ENCODE assay signal across 3 fruit fly cellular contexts in the genomic region with DNA sequence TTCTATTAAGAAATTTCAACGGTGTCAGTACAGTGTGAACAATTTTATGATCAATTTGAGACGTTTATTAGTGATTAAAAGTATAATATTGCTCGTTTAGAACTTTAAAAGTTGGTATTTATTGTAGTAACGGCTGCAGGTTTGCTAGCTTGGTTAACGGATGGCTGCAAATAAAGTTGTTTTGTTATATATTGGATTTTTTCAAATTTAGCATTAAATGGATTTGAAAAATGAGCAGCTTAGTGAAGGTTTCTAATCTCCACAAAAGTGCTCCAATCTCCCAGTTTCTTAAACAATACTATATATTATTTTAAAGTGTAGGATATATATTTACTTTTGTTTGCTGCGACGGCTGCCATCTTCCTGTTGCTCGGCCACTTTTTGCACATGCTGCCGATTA.
A peak's percentile ranks its signal among the peaks of the same experiment; 100 is the strongest.
TF ChIP-seq lines count a peak whose summit lies in the region.

No protein-coding gene starts in this region.

- TF ChIP-seq CTCF in whole organism, embryonic (GFP tag; optimal IDR thresholded peaks at IDR 0.05; lab: Kevin White, UChicago): no peak

TF ChIP-seq in whole organism, embryonic, 481 proteins besides CTCF, POLR2A, EP300 and RAD21:
- TF ChIP-seq Drgx (GFP tag; IDR thresholded peaks at IDR 0.05; lab: Robert Waterston, UW): peak; percentile 49; the same call in 1 of the 2 replicates
- no peak for TF ChIP-seq dimm (GFP tag; IDR thresholded peaks at IDR 0.05; lab: Robert Waterston, UW)

TF ChIP-seq in whole organism, prepupa, 60 proteins besides CTCF, POLR2A, EP300 and RAD21 (continues in another document):
- TF ChIP-seq CG1621 (tag; optimal IDR thresholded peaks at IDR 0.05; lab: Kevin White, UChicago) (no peak), CG6792 (GFP tag; optimal IDR thresholded peaks at IDR 0.05; lab: Kevin White, UChicago) (no peak), CG3032 (tag; optimal IDR thresholded peaks at IDR 0.05; lab: Kevin White, UChicago) (peak; percentile 18), CG32006 (GFP tag; optimal IDR thresholded peaks at IDR 0.05; lab: Kevin White, UChicago) (peak; percentile 74), CG11902 (GFP tag; optimal IDR thresholded peaks at IDR 0.05; lab: Kevin White, UChicago) (no peak), fkh (GFP tag; optimal IDR thresholded peaks at IDR 0.05; lab: Kevin White, UChicago) (no peak), esn (GFP tag; optimal IDR thresholded peaks at IDR 0.05; lab: Kevin White, UChicago) (no peak), CG15336 (GFP tag; IDR thresholded peaks at IDR 0.05; lab: Robert Waterston, UW) (peak; percentile 48; the same call in 1 of the 2 replicates), CG3919 (GFP tag; optimal IDR thresholded peaks at IDR 0.05; lab: Kevin White, UChicago) (peak; percentile 60), CG6854 (GFP tag; optimal IDR thresholded peaks at IDR 0.05; lab: Kevin White, UChicago) (no peak), Sox102F (GFP tag; optimal IDR thresholded peaks at IDR 0.05; lab: Kevin White, UChicago) (no peak), Sox15 (GFP tag; optimal IDR thresholded peaks at IDR 0.05; lab: Kevin White, UChicago) (no peak), lz (GFP tag; optimal IDR thresholded peaks at IDR 0.05; lab: Kevin White, UChicago) (no peak), Eip93F (GFP tag; optimal IDR thresholded peaks at IDR 0.05; lab: Kevin White, UChicago) (no peak), svp (GFP tag; lab: Kevin White, UChicago) (no peak), achi (GFP tag; optimal IDR thresholded peaks at IDR 0.05; lab: Kevin White, UChicago) (peak; percentile 44), Blimp-1 (GFP tag; optimal IDR thresholded peaks at IDR 0.05; lab: Kevin White, UChicago) (no peak), CG16779 (tag; optimal IDR thresholded peaks at IDR 0.05; lab: Kevin White, UChicago) (peak; percentile 25), OdsH (GFP tag; optimal IDR thresholded peaks at IDR 0.05; lab: Kevin White, UChicago) (no peak), fd85E (GFP tag; optimal IDR thresholded peaks at IDR 0.05; lab: Kevin White, UChicago) (no peak), ss (GFP tag; optimal IDR thresholded peaks at IDR 0.05; lab: Kevin White, UChicago) (no peak), CG8319 (GFP tag; optimal IDR thresholded peaks at IDR 0.05; lab: Kevin White, UChicago) (no peak), CG10631 (GFP tag; optimal IDR thresholded peaks at IDR 0.05; lab: Kevin White, UChicago) (no peak), CG9139 (GFP tag; optimal IDR thresholded peaks at IDR 0.05; lab: Kevin White, UChicago) (no peak), topi (GFP tag; optimal IDR thresholded peaks at IDR 0.05; lab: Kevin White, UChicago) (no peak), fd59A (GFP tag; optimal IDR thresholded peaks at IDR 0.05; lab: Kevin White, UChicago) (no peak), Gug (GFP tag; IDR thresholded peaks at IDR 0.05; lab: Robert Waterston, UW) (no peak), pdm3 (GFP tag; optimal IDR thresholded peaks at IDR 0.05; lab: Kevin White, UChicago) (no peak), net (GFP tag; optimal IDR thresholded peaks at IDR 0.05; lab: Kevin White, UChicago) (peak; percentile 51), CG34406 (GFP tag; optimal IDR thresholded peaks at IDR 0.05; lab: Kevin White, UChicago) (peak; percentile 39), vri (GFP tag; optimal IDR thresholded peaks at IDR 0.05; lab: Kevin White, UChicago) (no peak), Lpt (GFP tag; optimal IDR thresholded peaks at IDR 0.05; lab: Kevin White, UChicago) (peak; percentile 26), CG6808 (GFP tag; optimal IDR thresholded peaks at IDR 0.05; lab: Kevin White, UChicago) (no peak), Met (GFP tag; optimal IDR thresholded peaks at IDR 0.05; lab: Kevin White, UChicago) (no peak), CG8119 (GFP tag; IDR thresholded peaks at IDR 0.05; lab: Robert Waterston, UW) (peak; percentile 46; the same call in 1 of the 3 replicates), CG10669 (GFP tag; optimal IDR thresholded peaks at IDR 0.05; lab: Kevin White, UChicago) (no peak), Hr4 (GFP tag; optimal IDR thresholded peaks at IDR 0.05; lab: Kevin White, UChicago) (peak; percentile 43), CG11294 (GFP tag; IDR thresholded peaks at IDR 0.05; lab: Robert Waterston, UW) (peak; percentile 36; the same call in 1 of the 2 replicates), Hr39 (GFP tag; optimal IDR thresholded peaks at IDR 0.05; lab: Kevin White, UChicago) (no peak), CG4318 (GFP tag; optimal IDR thresholded peaks at IDR 0.05; lab: Kevin White, UChicago) (no peak), CG11762 (GFP tag; optimal IDR thresholded peaks at IDR 0.05; lab: Kevin White, UChicago; ENCODE audit: insufficient read depth) (peak; percentile 22), Eip78C (GFP tag; lab: Kevin White, UChicago) (peak; percentile 82), CG6163 (GFP tag; IDR thresholded peaks at IDR 0.05; lab: Robert Waterston, UW) (peak; percentile 38; the same call in 2 of the 3 replicates)

TF ChIP-seq in whole organism, pupa, 21 proteins besides CTCF, POLR2A, EP300 and RAD21:
- TF ChIP-seq Ets98B (GFP tag; IDR thresholded peaks at IDR 0.05; lab: Robert Waterston, UW): peak; percentile 13; the same call in 1 of the 2 replicates
- TF ChIP-seq CG15710 (tag; optimal IDR thresholded peaks at IDR 0.05; lab: Kevin White, UChicago): peak; percentile 3
- TF ChIP-seq CG4496 (GFP tag; IDR thresholded peaks at IDR 0.05; lab: Robert Waterston, UW): 0 out of 3 replicates have a peak, but pooled peaks have one; percentile 56
- no peak for TF ChIP-seq EcR (GFP tag; optimal IDR thresholded peaks at IDR 0.05; lab: Kevin White, UChicago)
- no peak for TF ChIP-seq gl (tag; optimal IDR thresholded peaks at IDR 0.05; lab: Kevin White, UChicago)
- TF ChIP-seq Pif1B (GFP tag; optimal IDR thresholded peaks at IDR 0.05; lab: Kevin White, UChicago): peak; percentile 39
- TF ChIP-seq CG9948 (tag; optimal IDR thresholded peaks at IDR 0.05; lab: Kevin White, UChicago): peak; percentile 36
- no peak for TF ChIP-seq CG34367 (tag; optimal IDR thresholded peaks at IDR 0.05; lab: Kevin White, UChicago)
- 0 out of 2 replicates have a peak, but pooled peaks have one; percentile 18 for TF ChIP-seq CG32121 (GFP tag; IDR thresholded peaks at IDR 0.05; lab: Robert Waterston, UW)
- no peak for TF ChIP-seq CG14655 (GFP tag; optimal IDR thresholded peaks at IDR 0.05; lab: Kevin White, UChicago)
- TF ChIP-seq CG10348 (GFP tag; IDR thresholded peaks at IDR 0.05; lab: Robert Waterston, UW): no peak
- peak; percentile 62 for TF ChIP-seq CG8301 (tag; optimal IDR thresholded peaks at IDR 0.05; lab: Kevin White, UChicago)
- no peak for TF ChIP-seq CG13204 (GFP tag; optimal IDR thresholded peaks at IDR 0.05; lab: Kevin White, UChicago)
- TF ChIP-seq CG17806 (tag; optimal IDR thresholded peaks at IDR 0.05; lab: Kevin White, UChicago): no peak
- TF ChIP-seq fd96Ca (GFP tag; IDR thresholded peaks at IDR 0.05; lab: Robert Waterston, UW): peak; percentile 38; the same call in 2 of the 3 replicates
- TF ChIP-seq Snoo (tag; optimal IDR thresholded peaks at IDR 0.05; lab: Kevin White, UChicago): peak; percentile 2
- no peak; the same call in 1 of the 2 replicates for TF ChIP-seq CG12605 (GFP tag; IDR thresholded peaks at IDR 0.05; lab: Robert Waterston, UW)
- no peak for TF ChIP-seq Pif1A (GFP tag; optimal IDR thresholded peaks at IDR 0.05; lab: Kevin White, UChicago)
- TF ChIP-seq CG8159 (tag; optimal IDR thresholded peaks at IDR 0.05; lab: Kevin White, UChicago): peak; percentile 46
